Worm (Caenorhabditis elegans) whole organism, mixed stage, embryonic: ENCODE measurements around the gene kcnl-1.

Experiments used
- M03D4.4 ChIP-seq: sonication (generic microtip); optimal IDR thresholded peaks from 2 replicates; lab custom pipeline; 2017; ENCODE audit warnings: mild to moderate bottlenecking, missing genetic modification characterization, missing compliant biosample characterization
- bed-3 ChIP-seq: fragments of 200-800 bp; sonication (Bioruptor generic); optimal IDR thresholded peaks from 3 replicates; lab custom pipeline; 2018; ENCODE audit warnings: mild to moderate bottlenecking, missing genetic modification characterization, moderate library complexity, missing compliant biosample characterization
- blmp-1 ChIP-seq: fragments of 150-350 bp; optimal IDR thresholded peaks from 2 replicates; lab custom pipeline; 2014; ENCODE audit warnings: missing biosample characterization, missing genetic modification characterization
- ceh-39 ChIP-seq: fragments of 150-350 bp; optimal IDR thresholded peaks from 2 replicates; lab custom pipeline; 2014; ENCODE audit warnings: missing biosample characterization, missing genetic modification characterization
- ceh-43 ChIP-seq: fragments of 200-800 bp; sonication (Bioruptor generic); optimal IDR thresholded peaks from 2 replicates; lab custom pipeline; 2018; ENCODE audit warnings: mild to moderate bottlenecking, missing genetic modification characterization, moderate library complexity, missing compliant biosample characterization
- ces-1 ChIP-seq: fragments of 150-350 bp; optimal IDR thresholded peaks from 2 replicates; lab custom pipeline; 2014; ENCODE audit warnings: missing biosample characterization, missing genetic modification reagents, missing genetic modification characterization
- cnd-1 ChIP-seq: fragments of 200-800 bp; sonication (Bioruptor generic); optimal IDR thresholded peaks from 2 replicates; lab custom pipeline; 2018; ENCODE audit warnings: mild to moderate bottlenecking, missing genetic modification characterization, missing compliant biosample characterization
- drap-1 ChIP-seq: fragments of 200-800 bp; sonication (Bioruptor generic); optimal IDR thresholded peaks from 3 replicates; lab custom pipeline; 2018; ENCODE audit warnings: mild to moderate bottlenecking, missing genetic modification characterization, missing compliant biosample characterization
- elt-1 ChIP-seq: sonication (generic microtip); optimal IDR thresholded peaks from 2 replicates; lab custom pipeline; 2017; ENCODE audit warnings: missing genetic modification characterization, mild to moderate bottlenecking, missing compliant biosample characterization, antibody characterized with exemption, moderate library complexity, borderline replicate concordance; ENCODE audit not compliant: insufficient read depth
- elt-3 ChIP-seq: fragments of 150-350 bp; optimal IDR thresholded peaks from 2 replicates; lab custom pipeline; 2014; ENCODE audit warnings: missing biosample characterization, missing genetic modification characterization
- flh-1 ChIP-seq: fragments of 200-800 bp; sonication (Bioruptor generic); optimal IDR thresholded peaks from 2 replicates; lab custom pipeline; 2018; ENCODE audit warnings: mild to moderate bottlenecking, missing genetic modification characterization, moderate library complexity, missing compliant biosample characterization
- ham-2 ChIP-seq: fragments of 200-800 bp; sonication (Bioruptor generic); optimal IDR thresholded peaks from 2 replicates; lab custom pipeline; 2018; ENCODE audit warnings: mild to moderate bottlenecking, missing genetic modification characterization, missing compliant biosample characterization
- hlh-1 ChIP-seq: fragments of 150-350 bp; optimal IDR thresholded peaks from 2 replicates; lab custom pipeline; 2014; ENCODE audit warnings: missing biosample characterization, missing genetic modification reagents, missing genetic modification characterization
- lin-13 ChIP-seq: fragments of 150-350 bp; optimal IDR thresholded peaks from 2 replicates; lab custom pipeline; 2014; ENCODE audit warnings: missing biosample characterization, missing genetic modification characterization
- lin-32 ChIP-seq: fragments of 200-800 bp; sonication (Bioruptor generic); optimal IDR thresholded peaks from 2 replicates; lab custom pipeline; 2018; ENCODE audit warnings: mild to moderate bottlenecking, missing genetic modification characterization, missing compliant biosample characterization
- lsy-2 ChIP-seq: fragments of 150-350 bp; optimal IDR thresholded peaks from 2 replicates; lab custom pipeline; 2014; ENCODE audit warnings: missing biosample characterization, missing genetic modification characterization
- mab-5 ChIP-seq: fragments of 150-350 bp; optimal IDR thresholded peaks from 2 replicates; lab custom pipeline; 2014; ENCODE audit warnings: missing biosample characterization, missing genetic modification characterization
- nhr-2 ChIP-seq: fragments of 150-350 bp; optimal IDR thresholded peaks from 2 replicates; lab custom pipeline; 2014; ENCODE audit warnings: missing biosample characterization, missing genetic modification characterization
- nhr-237 ChIP-seq: fragments of 150-350 bp; optimal IDR thresholded peaks from 2 replicates; lab custom pipeline; 2014; ENCODE audit warnings: missing biosample characterization, missing genetic modification characterization
- nhr-28 ChIP-seq: fragments of 150-350 bp; optimal IDR thresholded peaks from 2 replicates; lab custom pipeline; 2014; ENCODE audit warnings: missing biosample characterization, missing genetic modification characterization
- nhr-76 ChIP-seq: sonication (generic microtip); optimal IDR thresholded peaks from 2 replicates; lab custom pipeline; 2017; ENCODE audit warnings: missing biosample characterization, missing genetic modification characterization
- pha-4 ChIP-seq: fragments of 150-350 bp; optimal IDR thresholded peaks from 2 replicates; lab custom pipeline; 2018; ENCODE audit warnings: missing biosample characterization, missing genetic modification reagents, missing genetic modification characterization
- sem-2 ChIP-seq: fragments of 200-800 bp; sonication (Bioruptor generic); optimal IDR thresholded peaks from 2 replicates; lab custom pipeline; 2018; ENCODE audit warnings: mild to moderate bottlenecking, missing genetic modification characterization, missing compliant biosample characterization
- snpc-4 ChIP-seq: fragments of 150-350 bp; optimal IDR thresholded peaks from 2 replicates; lab custom pipeline; 2014; ENCODE audit warnings: missing biosample characterization, missing genetic modification characterization
- sptf-1 ChIP-seq: sonication (generic microtip); optimal IDR thresholded peaks from 2 replicates; lab custom pipeline; 2017; ENCODE audit warnings: mild to moderate bottlenecking, missing genetic modification characterization, moderate library complexity, missing compliant biosample characterization
- tbx-8 ChIP-seq: fragments of 200-800 bp; sonication (Bioruptor generic); optimal IDR thresholded peaks from 2 replicates; lab custom pipeline; 2018; ENCODE audit warnings: mild to moderate bottlenecking, missing genetic modification characterization, moderate library complexity, missing compliant biosample characterization
- unc-120 ChIP-seq: sonication (generic microtip); optimal IDR thresholded peaks from 2 replicates; lab custom pipeline; 2017; ENCODE audit warnings: missing genetic modification characterization, missing compliant biosample characterization; ENCODE audit not compliant: poor library complexity, severe bottlenecking
- unc-39 ChIP-seq: fragments of 150-350 bp; optimal IDR thresholded peaks from 2 replicates; lab custom pipeline; 2014; ENCODE audit warnings: missing biosample characterization, missing genetic modification characterization
- unc-62 ChIP-seq: fragments of 150-350 bp; optimal IDR thresholded peaks from 2 replicates; lab custom pipeline; 2014; ENCODE audit warnings: missing biosample characterization, missing genetic modification reagents, missing genetic modification characterization
- zip-8 ChIP-seq: fragments of 150-350 bp; optimal IDR thresholded peaks from 2 replicates; lab custom pipeline; 2014; ENCODE audit warnings: missing biosample characterization, missing genetic modification characterization
- ztf-11 ChIP-seq: fragments of 150-350 bp; optimal IDR thresholded peaks from 2 replicates; lab custom pipeline; 2014; ENCODE audit warnings: missing biosample characterization, missing genetic modification characterization

kcnl-1 gene

DNA sequence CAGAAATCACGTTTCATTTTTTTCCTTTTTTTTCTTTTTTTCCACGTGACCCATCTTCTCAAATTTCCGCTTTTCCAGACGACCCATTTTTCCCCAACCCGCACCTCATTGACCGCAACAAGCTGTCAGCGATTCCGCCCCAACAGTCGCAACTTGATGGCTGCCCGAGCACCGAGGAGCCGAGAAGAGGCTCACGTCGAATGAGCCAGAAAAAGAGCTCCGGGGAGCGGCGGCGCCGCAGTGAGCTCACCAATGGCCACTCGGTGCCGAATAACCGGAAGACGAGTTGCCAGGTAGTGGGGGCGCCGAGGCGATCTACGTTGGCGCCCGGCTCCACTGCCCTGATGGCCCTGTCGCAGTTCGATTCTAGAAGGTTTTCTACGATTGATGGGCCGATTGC is 25.6 kb downstream of the kcnl-1 start:
- TF ChIP-seq ceh-39 (tag; lab: Kevin White, UChicago) (no peak), ces-1 (no peak), zip-8 (tag; lab: Kevin White, UChicago) (no peak), mab-5 (tag; lab: Kevin White, UChicago) (no peak), sptf-1 (tag; lab: Kevin White, UChicago) (no peak), pha-4 (no peak), ztf-11 (tag; lab: Kevin White, UChicago) (no peak), nhr-28 (no peak), nhr-2 (no peak), hlh-1 (no peak), sem-2 (GFP tag; lab: Kevin White, UChicago) (no peak), tbx-8 (no peak), nhr-76 (tag; lab: Kevin White, UChicago) (no peak), nhr-237 (no peak), drap-1 (GFP tag; lab: Kevin White, UChicago) (no peak), elt-1 (tag; lab: Kevin White, UChicago) (no peak), lin-32 (no peak), ceh-43 (no peak), M03D4.4 (tag; lab: Kevin White, UChicago) (no peak)

DNA sequence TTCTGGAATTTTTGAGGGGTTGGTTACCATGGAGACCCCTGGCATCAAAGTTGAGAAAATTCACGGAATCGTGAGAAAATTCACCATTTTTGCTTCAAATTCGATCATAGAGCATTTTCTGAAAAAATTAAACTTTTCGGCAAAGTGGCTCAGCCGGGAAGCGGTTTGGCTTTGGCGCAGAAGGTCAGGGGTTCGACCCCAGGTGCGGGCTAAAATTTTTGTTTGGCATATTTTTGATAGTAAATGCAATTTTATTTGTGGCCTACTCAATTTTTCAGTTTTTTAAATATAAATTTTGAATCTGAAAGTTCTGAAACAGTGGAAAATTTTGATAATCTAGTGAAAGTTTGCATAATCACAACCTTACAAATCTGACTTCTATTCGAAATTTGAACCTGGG is 33.9 kb downstream of the kcnl-1 start:
- TF ChIP-seq snpc-4 (tag; lab: Kevin White, UChicago) (no peak), nhr-28 (no peak), ceh-43 (no peak), bed-3 (GFP tag; lab: Kevin White, UChicago) (no peak), flh-1 (GFP tag; lab: Kevin White, UChicago) (no peak), ham-2 (no peak)

DNA sequence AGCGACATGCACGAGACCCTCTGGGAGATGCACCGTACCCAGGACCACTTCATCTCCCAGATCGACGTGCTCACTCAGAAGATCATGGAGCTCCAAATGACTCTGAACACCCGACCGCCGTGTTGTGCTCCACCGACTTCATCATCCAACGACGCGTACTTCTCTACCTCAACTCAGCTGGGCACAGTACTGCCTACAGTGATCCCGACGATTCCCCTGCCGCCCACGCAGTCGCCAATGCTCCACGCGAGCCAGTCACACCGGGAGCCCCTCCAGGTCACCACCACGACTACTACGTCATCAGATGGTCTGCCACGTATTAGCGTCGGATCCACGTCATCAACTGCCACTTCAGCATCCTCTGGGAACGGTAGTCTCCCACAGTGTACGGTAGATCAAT is 40.2 kb downstream of the kcnl-1 start:
- no peak for TF ChIP-seq ztf-11 (tag; lab: Kevin White, UChicago)

DNA sequence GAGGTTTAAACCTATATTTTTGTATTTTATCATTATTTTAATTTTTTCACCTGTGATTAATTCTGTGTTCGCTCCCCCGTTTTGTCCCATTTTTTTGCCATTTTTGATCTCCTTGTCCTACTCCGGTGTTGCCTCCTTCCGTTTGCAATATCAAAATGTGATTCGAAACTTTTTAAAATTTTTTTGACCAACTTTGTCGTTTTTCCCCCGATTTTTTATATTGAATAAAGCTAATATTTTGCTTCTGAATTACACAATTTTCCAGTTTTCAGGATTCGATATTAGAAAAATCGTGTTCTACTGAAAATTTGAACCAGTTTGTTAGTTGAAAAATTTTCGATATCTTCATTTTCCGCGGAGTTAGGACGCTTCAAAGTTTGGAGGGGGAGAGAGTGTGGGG is 40.7 kb downstream of the kcnl-1 start, which contains the start of gene nlp-25:
nlp-25 (plus strand) TSS at position 301 of the 400 bp plus-strand sequence.
- TF ChIP-seq pha-4 (no peak), hlh-1 (no peak), unc-39 (no peak), ztf-11 (tag; lab: Kevin White, UChicago) (no peak), tbx-8 (no peak), bed-3 (GFP tag; lab: Kevin White, UChicago) (no peak), cnd-1 (tag; lab: Kevin White, UChicago) (no peak), unc-120 (tag; lab: Kevin White, UChicago) (no peak), flh-1 (GFP tag; lab: Kevin White, UChicago) (no peak), sptf-1 (tag; lab: Kevin White, UChicago) (no peak), sem-2 (GFP tag; lab: Kevin White, UChicago) (no peak), snpc-4 (tag; lab: Kevin White, UChicago) (no peak), M03D4.4 (tag; lab: Kevin White, UChicago) (no peak)

DNA sequence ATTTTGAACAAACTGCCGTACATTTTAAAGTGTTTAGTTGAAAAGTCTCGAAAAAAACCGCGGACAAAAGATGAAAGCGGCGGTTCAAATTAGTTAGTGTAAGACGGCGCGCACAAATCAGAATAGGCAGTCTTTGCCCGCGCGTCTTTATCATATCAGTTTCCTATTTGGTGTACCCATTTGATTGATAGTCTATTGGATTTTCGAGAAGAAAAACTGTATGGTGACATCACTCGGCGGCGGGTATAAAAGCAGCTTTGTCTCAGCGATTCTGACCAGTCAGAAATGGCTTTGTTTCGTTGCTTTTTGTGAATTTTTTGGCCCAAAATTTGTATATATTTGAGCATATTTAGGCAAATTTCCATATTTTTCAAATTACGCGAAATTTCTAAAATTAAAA is 43.5 kb downstream of the kcnl-1 start:
- TF ChIP-seq unc-62 (GFP tag; lab: Kevin White, UChicago) (no peak), ceh-39 (tag; lab: Kevin White, UChicago) (no peak), elt-3 (tag; lab: Kevin White, UChicago) (no peak), zip-8 (tag; lab: Kevin White, UChicago) (no peak)

DNA sequence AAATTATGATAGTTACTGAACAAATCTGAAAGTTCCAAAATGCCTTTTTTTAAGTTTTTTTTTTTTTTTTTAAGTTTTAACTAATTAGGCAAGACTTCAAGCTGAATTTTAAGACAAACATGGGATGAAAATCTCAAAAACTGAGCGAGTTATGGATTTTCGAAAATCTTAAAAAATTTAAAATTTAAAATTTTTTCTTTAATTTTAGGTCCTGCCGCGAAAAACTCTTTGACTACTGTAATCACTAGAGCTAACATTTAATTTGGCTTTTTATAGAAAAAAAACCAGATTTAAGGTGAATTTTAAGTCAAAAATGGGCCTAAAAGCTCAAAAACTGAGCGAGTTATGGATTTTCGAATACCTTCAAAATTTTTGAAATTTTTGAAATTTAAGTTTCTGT is 44.0 kb downstream of the kcnl-1 start, which contains the start of gene grsp-1:
grsp-1 (plus strand) TSS at position 301 of the 400 bp plus-strand sequence.
- TF ChIP-seq zip-8 (tag; lab: Kevin White, UChicago) (no peak), ces-1 (no peak), lin-13 (tag; lab: Kevin White, UChicago) (no peak), ceh-39 (tag; lab: Kevin White, UChicago) (no peak), blmp-1 (no peak), nhr-28 (no peak), nhr-237 (no peak), mab-5 (tag; lab: Kevin White, UChicago) (no peak), lsy-2 (tag; lab: Kevin White, UChicago) (no peak), tbx-8 (no peak), unc-39 (no peak), bed-3 (GFP tag; lab: Kevin White, UChicago) (no peak), pha-4 (no peak), lin-32 (no peak)
